Fruit fly (Drosophila melanogaster): ENCODE data around the gene CG15760.

CG15760 gene

dm6 chrX:13624334-13625079 is 45.0 kb upstream of the CG15760 start, which contains the start of the genes CG2691 and NFAT (continued):
- no peak for TF ChIP-seq seq (GFP tag; IDR thresholded peaks at IDR 0.05)
- TF ChIP-seq Ets65A (GFP tag): no peak
- TF ChIP-seq emc (GFP tag; optimal IDR thresholded peaks at IDR 0.05): no peak
- TF ChIP-seq kni (GFP tag; optimal IDR thresholded peaks at IDR 0.05): no peak
- TF ChIP-seq usp (GFP tag; optimal IDR thresholded peaks at IDR 0.05): no peak
- TF ChIP-seq CG7556 (GFP tag; optimal IDR thresholded peaks at IDR 0.05): no peak
- no peak for TF ChIP-seq peb (GFP tag; IDR thresholded peaks at IDR 0.05)
- TF ChIP-seq al (GFP tag; IDR thresholded peaks at IDR 0.05): no peak
- no peak for TF ChIP-seq ftz-f1 (GFP tag; optimal IDR thresholded peaks at IDR 0.05)

dm6 chrX:13625080-13625723 is 44.3 kb upstream of the CG15760 start:
- TF ChIP-seq luna (GFP tag; optimal IDR thresholded peaks at IDR 0.05): no peak
- 0 out of 3 replicates have a peak, but pooled peaks have one; percentile 8 for TF ChIP-seq sr (GFP tag; IDR thresholded peaks at IDR 0.05)
- TF ChIP-seq HHEX (GFP tag; optimal IDR thresholded peaks at IDR 0.05): no peak
- TF ChIP-seq CG1233 (GFP tag; optimal IDR thresholded peaks at IDR 0.05): no peak
- TF ChIP-seq CG17328 (GFP tag; IDR thresholded peaks at IDR 0.05): no peak
- TF ChIP-seq CG16815 (GFP tag; optimal IDR thresholded peaks at IDR 0.05): no peak
- TF ChIP-seq H15 (GFP tag; IDR thresholded peaks at IDR 0.05): no peak
- TF ChIP-seq Mes4 (GFP tag; optimal IDR thresholded peaks at IDR 0.05): no peak
- no peak for TF ChIP-seq prd (optimal IDR thresholded peaks at IDR 0.05)
- no peak for TF ChIP-seq prd (GFP tag; IDR thresholded peaks at IDR 0.05)
- no peak for TF ChIP-seq CG2678 (tag; optimal IDR thresholded peaks at IDR 0.05)
- TF ChIP-seq chm (GFP tag; IDR thresholded peaks at IDR 0.05): 0 out of 2 replicates have a peak, but pooled peaks have one; percentile 7
- TF ChIP-seq CG8944 (GFP tag; optimal IDR thresholded peaks at IDR 0.05): no peak
- no peak for TF ChIP-seq Gsc (GFP tag; IDR thresholded peaks at IDR 0.05)
- TF ChIP-seq bbx (GFP tag; IDR thresholded peaks at IDR 0.05; ENCODE audit: partially characterized antibody): no peak
- TF ChIP-seq peb (GFP tag; IDR thresholded peaks at IDR 0.05): no peak
- no peak for TF ChIP-seq dati (GFP tag; IDR thresholded peaks at IDR 0.05)
- no peak for TF ChIP-seq CG6689 (GFP tag; IDR thresholded peaks at IDR 0.05)
- no peak for TF ChIP-seq CG11085 (GFP tag; IDR thresholded peaks at IDR 0.05)
- TF ChIP-seq CG17802 (tag; optimal IDR thresholded peaks at IDR 0.05): no peak
- no peak for TF ChIP-seq phol (tag; optimal IDR thresholded peaks at IDR 0.05)
- no peak for TF ChIP-seq CG14965 (GFP tag; optimal IDR thresholded peaks at IDR 0.05; ENCODE audit: borderline replicate concordance)
- peak; percentile 60 for TF ChIP-seq Elba2 (GFP tag; optimal IDR thresholded peaks at IDR 0.05)
- TF ChIP-seq CG3995 (GFP tag; optimal IDR thresholded peaks at IDR 0.05): no peak
- TF ChIP-seq pum (GFP tag; optimal IDR thresholded peaks at IDR 0.05): no peak
- peak; percentile 84 for TF ChIP-seq CG4360 (GFP tag; IDR thresholded peaks at IDR 0.05)
- no peak for TF ChIP-seq CG7839 (tag; optimal IDR thresholded peaks at IDR 0.05)
- peak; percentile 6; the same call in 1 of the 3 replicates for TF ChIP-seq row (GFP tag; IDR thresholded peaks at IDR 0.05)
- TF ChIP-seq bsh (GFP tag; optimal IDR thresholded peaks at IDR 0.05): no peak
- no peak for TF ChIP-seq ato (GFP tag; IDR thresholded peaks at IDR 0.05; ENCODE audit: partially characterized antibody)
- TF ChIP-seq CG34224 (GFP tag; IDR thresholded peaks at IDR 0.05; ENCODE audit: partially characterized antibody): peak; percentile 8; the same call in 1 of the 3 replicates
- no peak for TF ChIP-seq CG9609 (GFP tag; optimal IDR thresholded peaks at IDR 0.05)
- TF ChIP-seq Six4 (GFP tag; optimal IDR thresholded peaks at IDR 0.05): no peak
- TF ChIP-seq CG11560 (tag; IDR thresholded peaks at IDR 0.05): no peak
- no peak for TF ChIP-seq crp (GFP tag; optimal IDR thresholded peaks at IDR 0.05)
- no peak for TF ChIP-seq gsb-n (tag; optimal IDR thresholded peaks at IDR 0.05)
- TF ChIP-seq Oaz (GFP tag; IDR thresholded peaks at IDR 0.05): no peak
- no peak for TF ChIP-seq Myb (GFP tag; optimal IDR thresholded peaks at IDR 0.05)
- no peak for TF ChIP-seq CG32532 (GFP tag; IDR thresholded peaks at IDR 0.05)
- no peak for TF ChIP-seq so (GFP tag; IDR thresholded peaks at IDR 0.05)
- no peak for TF ChIP-seq Atf-2 (GFP tag; optimal IDR thresholded peaks at IDR 0.05)
